Fruit fly (Drosophila melanogaster): Measurements from ENCODE around the gene Nepl14.

Gene Nepl14

dm6 chr3R:22770207-22770606 is 6.7 kb upstream of the Nepl14 start, which contains the start of gene CG43093:
TSS of gene CG43093 (minus strand) at chr3R:22770307.
- no peak for TF ChIP-seq CG8478 (optimal IDR thresholded peaks at IDR 0.05)
- TF ChIP-seq usp (GFP tag; optimal IDR thresholded peaks at IDR 0.05): no peak
- no peak for TF ChIP-seq psq (optimal IDR thresholded peaks at IDR 0.05)
- no peak for TF ChIP-seq Dll (optimal IDR thresholded peaks at IDR 0.05)
- no peak for TF ChIP-seq pan (optimal IDR thresholded peaks at IDR 0.05)
- no peak for TF ChIP-seq EcR (GFP tag; optimal IDR thresholded peaks at IDR 0.05)

dm6 chr3R:22769567-22769966 is 6.1 kb upstream of the Nepl14 start, which contains the start of gene CG43092:
TSS of gene CG43092 (minus strand) at chr3R:22769667.
- TF ChIP-seq usp (GFP tag; optimal IDR thresholded peaks at IDR 0.05) (no peak), CG8478 (optimal IDR thresholded peaks at IDR 0.05) (no peak), pan (optimal IDR thresholded peaks at IDR 0.05) (no peak), EcR (GFP tag; optimal IDR thresholded peaks at IDR 0.05) (no peak), Dll (optimal IDR thresholded peaks at IDR 0.05) (no peak), psq (optimal IDR thresholded peaks at IDR 0.05) (no peak)

- TF ChIP-seq psq (optimal IDR thresholded peaks at IDR 0.05): no peak
- TF ChIP-seq pan (optimal IDR thresholded peaks at IDR 0.05): no peak
- TF ChIP-seq Dll (optimal IDR thresholded peaks at IDR 0.05): no peak
These were observed 5.1 kb upstream of the Nepl14 start, which contains the start of gene CG43091 for dm6 chr3R:22768633-22769032. TSS of gene CG43091 (minus strand) at chr3R:22768733.

- TF ChIP-seq pan (optimal IDR thresholded peaks at IDR 0.05) (no peak), Dll (optimal IDR thresholded peaks at IDR 0.05) (no peak), CG8478 (optimal IDR thresholded peaks at IDR 0.05) (no peak), usp (GFP tag; optimal IDR thresholded peaks at IDR 0.05) (no peak), EcR (GFP tag; optimal IDR thresholded peaks at IDR 0.05) (no peak), psq (optimal IDR thresholded peaks at IDR 0.05) (no peak)
These were observed 4.1 kb upstream of the Nepl14 start, which contains the start of gene CG13841 for dm6 chr3R:22767599-22767998. TSS of gene CG13841 (minus strand) at chr3R:22767699.

dm6 chr3R:22766072-22766471 is 2.6 kb upstream of the Nepl14 start, which contains the start of gene Nepl15:
TSS of gene Nepl15 (minus strand) at chr3R:22766172.
- TF ChIP-seq usp (GFP tag; optimal IDR thresholded peaks at IDR 0.05) (no peak), psq (optimal IDR thresholded peaks at IDR 0.05) (no peak), CG8478 (optimal IDR thresholded peaks at IDR 0.05) (no peak), Dll (optimal IDR thresholded peaks at IDR 0.05) (no peak)

- no peak for TF ChIP-seq CG8478 (optimal IDR thresholded peaks at IDR 0.05)
- no peak for TF ChIP-seq Dll (optimal IDR thresholded peaks at IDR 0.05)
- no peak for TF ChIP-seq psq (optimal IDR thresholded peaks at IDR 0.05)
- no peak for TF ChIP-seq usp (GFP tag; optimal IDR thresholded peaks at IDR 0.05)
- no peak for TF ChIP-seq pan (optimal IDR thresholded peaks at IDR 0.05)
These were observed 2.5 kb downstream of the Nepl14 start, which contains the start of gene Nepl13 for dm6 chr3R:22760988-22761387. TSS of gene Nepl13 (minus strand) at chr3R:22761076.

dm6 chr3R:22757117-22757516 is 6.4 kb downstream of the Nepl14 start:
- TF ChIP-seq CG8478 (optimal IDR thresholded peaks at IDR 0.05) (no peak), usp (GFP tag; optimal IDR thresholded peaks at IDR 0.05) (no peak), pan (optimal IDR thresholded peaks at IDR 0.05) (no peak), Dll (optimal IDR thresholded peaks at IDR 0.05) (no peak), psq (optimal IDR thresholded peaks at IDR 0.05) (no peak), EcR (GFP tag; optimal IDR thresholded peaks at IDR 0.05) (no peak)

dm6 chr3R:22756289-22756688 is 7.2 kb downstream of the Nepl14 start:
- TF ChIP-seq usp (GFP tag; optimal IDR thresholded peaks at IDR 0.05) (no peak), psq (optimal IDR thresholded peaks at IDR 0.05) (no peak), Dll (optimal IDR thresholded peaks at IDR 0.05) (no peak), CG8478 (optimal IDR thresholded peaks at IDR 0.05) (no peak), pan (optimal IDR thresholded peaks at IDR 0.05) (no peak), EcR (GFP tag; optimal IDR thresholded peaks at IDR 0.05) (no peak)

- TF ChIP-seq Dll (optimal IDR thresholded peaks at IDR 0.05): peak; percentile 27
- TF ChIP-seq EcR (GFP tag; optimal IDR thresholded peaks at IDR 0.05): no peak
These were observed 8.2 kb downstream of the Nepl14 start for dm6 chr3R:22755187-22755777.

- peak; percentile 61 for TF ChIP-seq Dll (optimal IDR thresholded peaks at IDR 0.05)
- TF ChIP-seq psq (optimal IDR thresholded peaks at IDR 0.05): no peak
- TF ChIP-seq pan (optimal IDR thresholded peaks at IDR 0.05): no peak
These were observed 9.4 kb downstream of the Nepl14 start for dm6 chr3R:22753895-22754774.

- TF ChIP-seq psq (optimal IDR thresholded peaks at IDR 0.05) (no peak), pan (optimal IDR thresholded peaks at IDR 0.05) (no peak)
These were observed 10.0 kb downstream of the Nepl14 start for dm6 chr3R:22753600-22753894.

dm6 chr3R:22752929-22753328 is 10.6 kb downstream of the Nepl14 start:
- no peak for TF ChIP-seq Dll (optimal IDR thresholded peaks at IDR 0.05)
- TF ChIP-seq CG8478 (optimal IDR thresholded peaks at IDR 0.05): no peak
- no peak for TF ChIP-seq pan (optimal IDR thresholded peaks at IDR 0.05)

- TF ChIP-seq usp (GFP tag; optimal IDR thresholded peaks at IDR 0.05): no peak
- no peak for TF ChIP-seq Dll (optimal IDR thresholded peaks at IDR 0.05)
- TF ChIP-seq EcR (GFP tag; optimal IDR thresholded peaks at IDR 0.05): no peak
- no peak for TF ChIP-seq pan (optimal IDR thresholded peaks at IDR 0.05)
- no peak for TF ChIP-seq CG8478 (optimal IDR thresholded peaks at IDR 0.05)
- no peak for TF ChIP-seq psq (optimal IDR thresholded peaks at IDR 0.05)
These were observed 11.8 kb downstream of the Nepl14 start for dm6 chr3R:22751698-22752097.
